Worm (Caenorhabditis elegans) whole organism, late embryonic: ENCODE data around the gene C15C8.7.

ENCODE experiments used
- C08G9.2 ChIP-seq: sonication (generic microtip); optimal IDR thresholded peaks from 2 replicates; lab custom pipeline; 2016; ENCODE audit warnings: mild to moderate bottlenecking, missing genetic modification characterization, moderate library complexity, missing compliant biosample characterization
- C38D4.7 ChIP-seq: fragments of 200-800 bp; sonication (Bioruptor generic); optimal IDR thresholded peaks from 2 replicates; lab custom pipeline; 2018; ENCODE audit warnings: mild to moderate bottlenecking, missing genetic modification characterization, moderate library complexity, missing compliant biosample characterization
- Y22D7AL.16 ChIP-seq: sonication (generic microtip); optimal IDR thresholded peaks from 2 replicates; lab custom pipeline; 2016; ENCODE audit warnings: missing genetic modification characterization, missing compliant biosample characterization
- ceh-14 ChIP-seq: sonication (generic microtip); optimal IDR thresholded peaks from 2 replicates; lab custom pipeline; 2016; ENCODE audit warnings: missing genotype, missing genetic modification characterization, missing compliant biosample characterization
- ceh-2 ChIP-seq: sonication (generic microtip); optimal IDR thresholded peaks from 2 replicates; lab custom pipeline; 2016; ENCODE audit warnings: missing genotype, missing genetic modification characterization, missing compliant biosample characterization
- ceh-31 ChIP-seq: sonication (generic microtip); optimal IDR thresholded peaks from 2 replicates; lab custom pipeline; 2016; ENCODE audit warnings: missing genetic modification characterization, missing compliant biosample characterization
- ceh-34 ChIP-seq: sonication (generic microtip); optimal IDR thresholded peaks from 2 replicates; lab custom pipeline; 2016; ENCODE audit warnings: mild to moderate bottlenecking, missing genetic modification characterization, missing compliant biosample characterization
- ceh-45 ChIP-seq: fragments of 200-800 bp; sonication (Bioruptor generic); IDR thresholded peaks from 2 replicates; pipeline ENCODE4 v1.3.6; 2022; ENCODE audit warnings: missing genetic modification reagents, missing genetic modification characterization, missing compliant biosample characterization
- ceh-6 ChIP-seq: fragments of 200-800 bp; sonication (Bioruptor generic); optimal IDR thresholded peaks from 2 replicates; lab custom pipeline; 2018; ENCODE audit warnings: mild to moderate bottlenecking, missing genetic modification characterization, missing compliant biosample characterization
- ceh-9 ChIP-seq: sonication (generic microtip); optimal IDR thresholded peaks from 2 replicates; lab custom pipeline; 2016; ENCODE audit warnings: mild to moderate bottlenecking, missing genetic modification characterization, inconsistent platforms, missing compliant biosample characterization
- che-1 ChIP-seq: sonication (generic microtip); optimal IDR thresholded peaks from 2 replicates; lab custom pipeline; 2016; ENCODE audit warnings: mild to moderate bottlenecking, missing genetic modification characterization, missing compliant biosample characterization
- dmd-4 ChIP-seq: sonication (generic microtip); optimal IDR thresholded peaks from 2 replicates; lab custom pipeline; 2016; ENCODE audit warnings: borderline replicate concordance, missing genetic modification characterization, missing compliant biosample characterization
- elt-4 ChIP-seq: sonication (generic microtip); optimal IDR thresholded peaks from 2 replicates; lab custom pipeline; 2016; ENCODE audit warnings: missing genetic modification characterization, missing compliant biosample characterization
- ets-4 ChIP-seq: sonication (generic microtip); optimal IDR thresholded peaks from 2 replicates; lab custom pipeline; 2016; ENCODE audit warnings: missing genetic modification characterization, missing compliant biosample characterization
- fax-1 ChIP-seq: sonication (generic microtip); optimal IDR thresholded peaks from 2 replicates; lab custom pipeline; 2016; ENCODE audit warnings: missing genotype, missing genetic modification characterization, missing compliant biosample characterization
- fkh-10 ChIP-seq: fragments of 150-350 bp; optimal IDR thresholded peaks from 2 replicates; lab custom pipeline; 2014; ENCODE audit warnings: missing biosample characterization, missing genetic modification reagents, missing genetic modification characterization
- fkh-6 ChIP-seq: sonication (generic microtip); optimal IDR thresholded peaks from 2 replicates; lab custom pipeline; 2016; ENCODE audit warnings: missing genetic modification characterization, missing compliant biosample characterization
- gmeb-2 ChIP-seq: sonication (generic microtip); optimal IDR thresholded peaks from 2 replicates; lab custom pipeline; 2016; ENCODE audit warnings: missing genetic modification characterization, inconsistent platforms, missing compliant biosample characterization
- hlh-15 ChIP-seq: sonication (generic microtip); optimal IDR thresholded peaks from 2 replicates; lab custom pipeline; 2016; ENCODE audit warnings: missing genetic modification characterization, missing compliant biosample characterization
- hlh-6 ChIP-seq: sonication (generic microtip); optimal IDR thresholded peaks from 2 replicates; lab custom pipeline; 2016; ENCODE audit warnings: missing genotype, missing genetic modification characterization, missing compliant biosample characterization
- lim-6 ChIP-seq: sonication (generic microtip); optimal IDR thresholded peaks from 2 replicates; lab custom pipeline; 2016; ENCODE audit warnings: missing genetic modification characterization, missing compliant biosample characterization
- mec-3 ChIP-seq: sonication (generic microtip); optimal IDR thresholded peaks from 2 replicates; lab custom pipeline; 2016; ENCODE audit warnings: borderline replicate concordance, missing genetic modification characterization, missing compliant biosample characterization
- nfya-1 ChIP-seq: sonication (generic microtip); optimal IDR thresholded peaks from 2 replicates; lab custom pipeline; 2017; ENCODE audit warnings: missing genetic modification characterization, mild to moderate bottlenecking, missing compliant biosample characterization, antibody characterized with exemption, moderate library complexity
- odd-2 ChIP-seq: sonication (generic microtip); optimal IDR thresholded peaks from 2 replicates; lab custom pipeline; 2017; ENCODE audit warnings: antibody characterized with exemption, mild to moderate bottlenecking, missing genetic modification characterization, missing compliant biosample characterization
- pat-9 ChIP-seq: fragments of 200-800 bp; sonication (Bioruptor generic); optimal IDR thresholded peaks from 2 replicates; lab custom pipeline; 2018; ENCODE audit warnings: mild to moderate bottlenecking, missing genetic modification characterization, moderate library complexity, missing compliant biosample characterization
- pha-2 ChIP-seq: sonication (generic microtip); optimal IDR thresholded peaks from 2 replicates; lab custom pipeline; 2017; ENCODE audit warnings: mild to moderate bottlenecking, missing genetic modification characterization, missing compliant biosample characterization
- pros-1 ChIP-seq: fragments of 150-350 bp; optimal IDR thresholded peaks from 2 replicates; lab custom pipeline; 2014; ENCODE audit warnings: missing biosample characterization, missing genetic modification reagents, missing genetic modification characterization
- sdc-2 ChIP-seq: sonication (generic microtip); optimal IDR thresholded peaks from 2 replicates; lab custom pipeline; 2016; ENCODE audit warnings: missing genotype, missing genetic modification characterization, missing compliant biosample characterization
- sox-2 ChIP-seq: fragments of 200-800 bp; sonication (Bioruptor generic); IDR thresholded peaks from 2 replicates; pipeline ENCODE4 v1.3.6; 2022; ENCODE audit warnings: missing genetic modification reagents, missing genetic modification characterization, missing compliant biosample characterization
- syd-9 ChIP-seq: sonication (generic microtip); optimal IDR thresholded peaks from 2 replicates; lab custom pipeline; 2016; ENCODE audit warnings: mild to moderate bottlenecking, missing genetic modification characterization, moderate library complexity, missing compliant biosample characterization
- tbx-2 ChIP-seq: sonication (generic microtip); optimal IDR thresholded peaks from 2 replicates; lab custom pipeline; 2016; ENCODE audit warnings: missing genetic modification characterization, missing compliant biosample characterization
- tbx-7 ChIP-seq: sonication (generic microtip); optimal IDR thresholded peaks from 2 replicates; lab custom pipeline; 2016; ENCODE audit warnings: missing genotype, missing genetic modification characterization, missing compliant biosample characterization
- ttx-3 ChIP-seq: sonication (generic microtip); optimal IDR thresholded peaks from 2 replicates; lab custom pipeline; 2016; ENCODE audit warnings: missing genetic modification reagents, missing genetic modification characterization, missing compliant biosample characterization
- unc-42 ChIP-seq: sonication (generic microtip); optimal IDR thresholded peaks from 2 replicates; lab custom pipeline; 2016; ENCODE audit warnings: missing genotype, missing genetic modification characterization, missing compliant biosample characterization
- unc-55 ChIP-seq: sonication (generic microtip); optimal IDR thresholded peaks from 2 replicates; lab custom pipeline; 2017; ENCODE audit warnings: missing biosample characterization, missing genetic modification reagents, missing genetic modification characterization
- zip-5 ChIP-seq: sonication (generic microtip); optimal IDR thresholded peaks from 2 replicates; lab custom pipeline; 2016; ENCODE audit warnings: missing genetic modification characterization, missing compliant biosample characterization
- ztf-16 ChIP-seq: sonication (generic microtip); optimal IDR thresholded peaks from 2 replicates; lab custom pipeline; 2017; ENCODE audit warnings: missing genetic modification characterization, missing compliant biosample characterization

C15C8.7 gene

DNA sequence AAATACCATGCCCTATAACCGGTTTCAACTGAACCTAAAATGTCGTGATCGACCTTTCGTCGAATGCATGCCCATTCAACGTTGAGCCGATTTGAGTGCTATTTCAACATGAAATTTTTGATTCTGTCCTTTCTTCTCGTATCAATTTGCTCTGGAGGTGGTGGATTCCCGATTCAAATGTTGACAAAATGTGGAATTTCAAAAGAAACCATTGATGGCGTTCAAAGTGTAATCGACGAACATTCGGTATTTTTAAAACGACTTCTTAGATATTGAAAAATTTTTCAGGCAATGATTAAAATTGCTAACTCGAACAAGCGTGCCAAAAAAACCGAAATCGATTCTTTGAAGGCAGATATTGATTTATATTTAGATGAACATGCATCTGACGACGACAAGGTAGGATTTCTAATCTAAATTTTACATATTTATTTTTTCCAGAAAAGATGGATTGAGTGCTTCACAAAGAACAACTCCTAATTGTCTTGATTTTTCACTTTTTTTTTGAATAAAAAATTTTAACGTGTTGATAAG, 17.7 kb downstream of the C15C8.7 start, which contains the start of gene R11D1.13:
R11D1.13 (plus strand) TSS at position 51 of the 534 bp plus-strand sequence.
- TF ChIP-seq gmeb-2 (tag; lab: Kevin White, UChicago), result no peak
- TF ChIP-seq che-1 (tag; lab: Kevin White, UChicago), result no peak
- TF ChIP-seq sox-2 (GFP tag; lab: Robert Waterston, UW), result no peak
- no peak for TF ChIP-seq ztf-16 (tag; lab: Kevin White, UChicago)
- TF ChIP-seq unc-42, result no peak
- TF ChIP-seq pha-2, result no peak
- no peak for TF ChIP-seq hlh-15 (tag; lab: Kevin White, UChicago)
- no peak for TF ChIP-seq tbx-7 (tag; lab: Kevin White, UChicago)
- TF ChIP-seq C08G9.2 (tag; lab: Kevin White, UChicago), result no peak
- no peak for TF ChIP-seq unc-55 (GFP tag; lab: Kevin White, UChicago)
- TF ChIP-seq elt-4 (tag; lab: Kevin White, UChicago), result no peak
- TF ChIP-seq ceh-14 (tag; lab: Kevin White, UChicago), result no peak
- no peak for TF ChIP-seq syd-9
- no peak for TF ChIP-seq ceh-34 (tag; lab: Kevin White, UChicago)
- no peak for TF ChIP-seq dmd-4 (tag; lab: Kevin White, UChicago)
- TF ChIP-seq nfya-1 (tag; lab: Kevin White, UChicago), result no peak

DNA sequence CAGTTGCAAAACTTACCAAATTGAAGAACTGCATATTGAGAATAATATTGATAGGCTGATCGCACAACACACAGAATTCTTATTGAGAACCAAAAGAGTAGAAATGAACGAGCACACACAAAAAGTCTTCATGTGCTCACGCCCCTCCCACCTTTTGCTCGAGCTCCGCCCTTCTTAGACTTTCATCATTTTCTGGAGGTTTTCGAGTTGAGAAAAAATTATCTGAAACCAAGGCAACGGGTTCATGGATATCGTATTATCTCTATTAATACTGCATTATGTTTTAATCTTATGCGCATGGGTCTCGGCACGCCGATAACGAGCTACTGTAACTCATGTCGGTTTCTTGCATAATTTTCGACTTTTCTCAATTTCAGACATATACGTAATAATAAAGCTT, 19.0 kb downstream of the C15C8.7 start, which contains the start of gene R11D1.12:
R11D1.12 (minus strand) TSS at position 101 of the 400 bp plus-strand sequence.
- TF ChIP-seq ets-4 (no peak), unc-55 (GFP tag; lab: Kevin White, UChicago) (no peak), ttx-3 (tag; lab: Kevin White, UChicago) (no peak), ceh-9 (tag; lab: Kevin White, UChicago) (no peak), pat-9 (tag; lab: Kevin White, UChicago) (no peak), syd-9 (no peak), ceh-45 (GFP tag; lab: Robert Waterston, UW) (no peak), C08G9.2 (tag; lab: Kevin White, UChicago) (no peak)
- TF ChIP-seq, all 69 proteins: peak for 0

DNA sequence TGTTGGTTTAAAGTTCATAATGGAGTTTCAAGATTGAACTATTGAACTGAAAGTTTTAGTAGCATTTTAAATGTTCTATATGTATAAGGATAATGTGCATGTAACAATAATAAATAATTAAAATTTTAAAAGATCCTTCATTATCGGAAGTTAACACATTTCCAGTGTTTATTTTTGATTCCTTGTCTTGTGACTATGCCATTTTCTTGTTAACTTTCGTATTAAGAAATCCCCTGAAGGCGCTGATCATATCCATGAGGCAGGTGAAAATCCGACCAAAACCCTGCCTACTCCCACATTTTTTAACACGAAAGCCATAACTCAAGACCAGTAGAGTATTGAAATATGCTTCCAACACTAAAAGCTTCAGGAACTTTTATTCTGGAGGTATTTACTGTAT, 25.1 kb downstream of the C15C8.7 start, which contains the start of gene R11D1.7:
R11D1.7 (plus strand) TSS at position 301 of the 400 bp plus-strand sequence.
- no peak for TF ChIP-seq sdc-2 (tag; lab: Kevin White, UChicago)
- no peak for TF ChIP-seq hlh-6 (tag; lab: Kevin White, UChicago)
- no peak for TF ChIP-seq ceh-45 (GFP tag; lab: Robert Waterston, UW)
- TF ChIP-seq fkh-6, result no peak
- TF ChIP-seq ceh-14 (tag; lab: Kevin White, UChicago), result no peak
- no peak for TF ChIP-seq mec-3 (tag; lab: Kevin White, UChicago)
- no peak for TF ChIP-seq ceh-31 (tag; lab: Kevin White, UChicago)
- no peak for TF ChIP-seq C38D4.7 (GFP tag; lab: Kevin White, UChicago)
- TF ChIP-seq zip-5 (tag; lab: Kevin White, UChicago), result no peak
- TF ChIP-seq fkh-10, result no peak
- no peak for TF ChIP-seq lim-6 (tag; lab: Kevin White, UChicago)
- TF ChIP-seq Y22D7AL.16, result no peak
- no peak for TF ChIP-seq pros-1 (tag; lab: Kevin White, UChicago)
- TF ChIP-seq fax-1 (tag; lab: Kevin White, UChicago), result no peak
- no peak for TF ChIP-seq tbx-2
- TF ChIP-seq ceh-2, result no peak
- TF ChIP-seq odd-2 (tag; lab: Kevin White, UChicago), result no peak
- no peak for TF ChIP-seq ceh-6 (GFP tag; lab: Kevin White, UChicago)
